Fruit fly (Drosophila melanogaster) whole organism, adult: ENCODE data around the gene Obp99a.

Experiments
- CG11617 ChIP-seq: fragments of 200-800 bp; sonication (Bioruptor generic); optimal IDR thresholded peaks from 2 replicates; lab custom pipeline; 2017; ENCODE audit warnings: mild to moderate bottlenecking, missing biosample characterization, missing genetic modification reagents, missing genetic modification characterization
- CG12768 ChIP-seq: fragments of 200-800 bp; sonication (Bioruptor generic); optimal IDR thresholded peaks from 2 replicates; lab custom pipeline; 2017; ENCODE audit warnings: missing biosample characterization, missing genetic modification characterization, mild to moderate bottlenecking, moderate library complexity, missing genetic modification reagents
- CG14711 ChIP-seq: fragments of 200-800 bp; sonication (Bioruptor generic); optimal IDR thresholded peaks from 2 replicates; lab custom pipeline; 2018; ENCODE audit warnings: missing biosample characterization, mild to moderate bottlenecking, missing genetic modification characterization, moderate library complexity
- CG1620 ChIP-seq: fragments of 200-800 bp; sonication (Bioruptor generic); optimal IDR thresholded peaks from 2 replicates; lab custom pipeline; 2016; ENCODE audit warnings: missing biosample characterization, missing genetic modification characterization
- CG33017 ChIP-seq: fragments of 200-800 bp; sonication (Bioruptor generic); optimal IDR thresholded peaks from 2 replicates; lab custom pipeline; 2018; ENCODE audit warnings: missing biosample characterization, mild to moderate bottlenecking, missing genetic modification characterization, moderate library complexity
- CG5204 ChIP-seq: fragments of 200-800 bp; sonication (Bioruptor generic); optimal IDR thresholded peaks from 2 replicates; lab custom pipeline; 2016; ENCODE audit warnings: missing biosample characterization, missing genetic modification characterization
- CG7045 ChIP-seq: fragments of 200-800 bp; sonication (Bioruptor generic); optimal IDR thresholded peaks from 2 replicates; lab custom pipeline; 2017; ENCODE audit warnings: missing biosample characterization, mild to moderate bottlenecking, missing genetic modification characterization
- CG7101 ChIP-seq: fragments of 200-800 bp; sonication (Bioruptor generic); optimal IDR thresholded peaks from 2 replicates; lab custom pipeline; 2018; ENCODE audit warnings: missing biosample characterization, mild to moderate bottlenecking, missing genetic modification characterization, moderate library complexity
- Clk ChIP-seq: fragments of 200-800 bp; sonication (Bioruptor generic); optimal IDR thresholded peaks from 2 replicates; lab custom pipeline; 2017; ENCODE audit warnings: missing biosample characterization, missing genetic modification characterization
- Crg-1 ChIP-seq: fragments of 200-800 bp; sonication (Bioruptor generic); optimal IDR thresholded peaks from 2 replicates; lab custom pipeline; 2016; ENCODE audit warnings: missing biosample characterization, missing genetic modification characterization
- Hr96 ChIP-seq: fragments of 200-800 bp; sonication (Bioruptor generic); optimal IDR thresholded peaks from 2 replicates; lab custom pipeline; 2016; ENCODE audit warnings: missing biosample characterization, missing genetic modification characterization
- Mnt ChIP-seq: fragments of 200-800 bp; sonication (Bioruptor generic); optimal IDR thresholded peaks from 2 replicates; lab custom pipeline; 2016; ENCODE audit warnings: missing biosample characterization, mild to moderate bottlenecking, missing genetic modification characterization
- bab1 ChIP-seq: fragments of 200-800 bp; sonication (Bioruptor generic); optimal IDR thresholded peaks from 3 replicates; lab custom pipeline; 2019; ENCODE audit warnings: missing biosample characterization, mild to moderate bottlenecking, missing genetic modification characterization, moderate library complexity
- cic ChIP-seq: fragments of 200-800 bp; sonication (Bioruptor generic); optimal IDR thresholded peaks from 2 replicates; lab custom pipeline; 2017; ENCODE audit warnings: missing biosample characterization, mild to moderate bottlenecking, missing genetic modification characterization, moderate library complexity
- cnc ChIP-seq, 2 experiments: fragments of >200 bp; optimal IDR thresholded peaks; 2 replicates each; lab custom pipeline; 2017
- kay ChIP-seq: fragments of 200-800 bp; sonication (Bioruptor generic); peaks from one replicate; lab custom pipeline; 2016; ENCODE audit warnings: missing biosample characterization, missing genetic modification characterization, borderline replicate concordance
- ovo ChIP-seq: fragments of 200-800 bp; sonication (Bioruptor generic); optimal IDR thresholded peaks from 2 replicates; lab custom pipeline; 2016; ENCODE audit warnings: missing biosample characterization, missing genetic modification characterization
- pad ChIP-seq: fragments of 200-800 bp; sonication (Bioruptor generic); optimal IDR thresholded peaks from 3 replicates; lab custom pipeline; 2017; ENCODE audit warnings: missing biosample characterization, missing genetic modification characterization, mild to moderate bottlenecking, moderate library complexity, missing genetic modification reagents
- tj ChIP-seq: fragments of 200-800 bp; sonication (Bioruptor generic); optimal IDR thresholded peaks from 3 replicates; lab custom pipeline; 2017; ENCODE audit warnings: missing biosample characterization, mild to moderate bottlenecking, missing genetic modification characterization, moderate library complexity
- toe ChIP-seq: fragments of 200-800 bp; sonication (Bioruptor generic); optimal IDR thresholded peaks from 2 replicates; lab custom pipeline; 2016; ENCODE audit warnings: missing biosample characterization, missing genetic modification characterization

Gene Obp99a

DNA sequence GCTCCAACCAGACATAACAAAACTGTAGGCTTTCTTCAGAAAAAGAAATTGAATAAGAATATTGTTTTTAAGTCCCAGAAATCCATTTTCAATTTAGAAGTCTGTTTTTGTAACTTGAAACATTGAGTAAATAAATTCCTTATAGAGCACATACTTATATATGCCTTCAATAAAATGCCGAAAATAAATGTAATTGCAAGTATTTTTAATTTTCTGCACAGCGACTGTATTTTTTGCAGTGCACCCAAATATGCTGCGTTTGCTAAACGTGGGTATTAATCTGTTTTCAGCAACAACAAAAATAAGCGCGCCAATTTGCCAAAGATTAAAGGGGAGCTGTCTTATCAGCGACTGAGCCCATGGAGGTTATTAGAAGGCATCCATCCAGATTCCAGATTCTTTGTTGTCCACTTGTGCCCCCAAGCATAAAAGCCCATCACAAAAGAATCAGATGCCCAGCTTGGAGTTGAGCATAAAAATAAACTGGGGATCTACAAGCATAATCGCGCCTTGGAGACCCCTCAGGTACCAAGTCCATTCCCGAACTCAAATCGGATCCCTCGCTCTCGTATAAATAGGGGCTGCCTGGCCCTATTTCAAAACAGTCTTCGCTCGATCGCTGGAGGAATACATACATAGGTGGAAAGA, at the start of gene Obp99a:
TSS of gene Obp99a (plus strand) at position 598 of the 648 bp plus-strand sequence.
- TF ChIP-seq tj (peak; percentile 94), cnc (optimal IDR thresholded peaks at IDR 0.05; lab: Kevin White, UChicago) (no peak)

- TF ChIP-seq Clk (no peak), CG11617 (GFP tag; lab: Kevin White, UChicago) (no peak), CG1620 (GFP tag; lab: Kevin White, UChicago) (no peak), kay (no peak), CG12768 (GFP tag; lab: Kevin White, UChicago) (no peak), toe (GFP tag; lab: Kevin White, UChicago) (peak; percentile 7), bab1 (GFP tag; lab: Kevin White, UChicago) (no peak)
Observed at dm6 chr3R:29625883-29626282, 45.6 kb upstream of the Obp99a start.

- TF ChIP-seq CG5204 (GFP tag; lab: Kevin White, UChicago), result no peak
- TF ChIP-seq tj, result no peak
- no peak for TF ChIP-seq CG14711
- TF ChIP-seq pad (GFP tag; lab: Kevin White, UChicago), result no peak
- no peak for TF ChIP-seq ovo (GFP tag; lab: Kevin White, UChicago)
- no peak for TF ChIP-seq CG11617 (GFP tag; lab: Kevin White, UChicago)
- no peak for TF ChIP-seq CG12768 (GFP tag; lab: Kevin White, UChicago)
- TF ChIP-seq bab1 (GFP tag; lab: Kevin White, UChicago), result no peak
- TF ChIP-seq CG33017 (tag; lab: Kevin White, UChicago), result no peak
- TF ChIP-seq Hr96 (GFP tag; lab: Kevin White, UChicago), result no peak
- TF ChIP-seq kay, result no peak
- TF ChIP-seq cnc (optimal IDR thresholded peaks at IDR 0.05; lab: Kevin White, UChicago), result no peak
- TF ChIP-seq CG7101 (tag; lab: Kevin White, UChicago), result no peak
- TF ChIP-seq cic (GFP tag; lab: Kevin White, UChicago), result no peak
Observed at dm6 chr3R:29651488-29651887, 20.0 kb upstream of the Obp99a start.

- TF ChIP-seq CG7045 (no peak), Mnt (GFP tag; lab: Kevin White, UChicago) (no peak), bab1 (GFP tag; lab: Kevin White, UChicago) (no peak), Hr96 (GFP tag; lab: Kevin White, UChicago) (no peak), Clk (no peak), tj (no peak), CG5204 (GFP tag; lab: Kevin White, UChicago) (no peak), CG7101 (tag; lab: Kevin White, UChicago) (no peak), CG12768 (GFP tag; lab: Kevin White, UChicago) (no peak), Crg-1 (GFP tag; lab: Kevin White, UChicago) (no peak), cic (GFP tag; lab: Kevin White, UChicago) (no peak), pad (GFP tag; lab: Kevin White, UChicago) (no peak), ovo (GFP tag; lab: Kevin White, UChicago) (no peak), CG11617 (GFP tag; lab: Kevin White, UChicago) (no peak), cnc (optimal IDR thresholded peaks at IDR 0.05; lab: Kevin White, UChicago) (no peak), CG33017 (tag; lab: Kevin White, UChicago) (no peak), CG14711 (no peak)
Observed at dm6 chr3R:29659950-29660349, 11.5 kb upstream of the Obp99a start, which contains the start of gene Dop1R2. Dop1R2 (minus strand) TSS chr3R:29659984.

- TF ChIP-seq CG1620 (GFP tag; lab: Kevin White, UChicago), result no peak
- no peak for TF ChIP-seq Clk
- no peak for TF ChIP-seq tj
- no peak for TF ChIP-seq toe (GFP tag; lab: Kevin White, UChicago)
- no peak for TF ChIP-seq CG5204 (GFP tag; lab: Kevin White, UChicago)
- no peak for TF ChIP-seq Mnt (GFP tag; lab: Kevin White, UChicago)
- TF ChIP-seq CG14711, result no peak
Observed at dm6 chr3R:29664183-29664829, 7.2 kb upstream of the Obp99a start, which contains the start of gene ppk21. ppk21 (plus strand) TSS chr3R:29664779.

dm6 chr3R:29668777-29669176, 2.7 kb upstream of the Obp99a start, which contains the start of the genes ppk20 and ppk30:
ppk20 (minus strand) TSS chr3R:29668877.
ppk30 (plus strand) TSS chr3R:29669149.
- TF ChIP-seq cic (GFP tag; lab: Kevin White, UChicago) (no peak), pad (GFP tag; lab: Kevin White, UChicago) (no peak), CG7045 (no peak), CG1620 (GFP tag; lab: Kevin White, UChicago) (no peak), toe (GFP tag; lab: Kevin White, UChicago) (no peak), CG11617 (GFP tag; lab: Kevin White, UChicago) (no peak), cnc (optimal IDR thresholded peaks at IDR 0.05; lab: Kevin White, UChicago) (no peak), ovo (GFP tag; lab: Kevin White, UChicago) (no peak), Crg-1 (GFP tag; lab: Kevin White, UChicago) (no peak), CG12768 (GFP tag; lab: Kevin White, UChicago) (no peak), bab1 (GFP tag; lab: Kevin White, UChicago) (no peak), CG14711 (no peak), tj (no peak), CG7101 (tag; lab: Kevin White, UChicago) (no peak), CG33017 (tag; lab: Kevin White, UChicago) (no peak), Hr96 (GFP tag; lab: Kevin White, UChicago) (no peak), CG5204 (GFP tag; lab: Kevin White, UChicago) (no peak), Mnt (GFP tag; lab: Kevin White, UChicago) (no peak), kay (no peak), Clk (no peak)
